Worm (Caenorhabditis elegans): ENCODE measurements around the gene T10B10.4.

Gene T10B10.4

ce11 chrX:15188510-15188909 is 1.4 kb upstream of the T10B10.4 start (continued):
- TF ChIP-seq ztf-11 (tag; optimal IDR thresholded peaks at IDR 0.05) (no peak), nhr-47 (tag; optimal IDR thresholded peaks at IDR 0.05) (peak; percentile 14), isw-1 (GFP tag; IDR thresholded peaks at IDR 0.05) (no peak), ces-1 (GFP tag; optimal IDR thresholded peaks at IDR 0.05) (no peak), nhr-84 (tag; optimal IDR thresholded peaks at IDR 0.05) (no peak), snpc-4 (tag; optimal IDR thresholded peaks at IDR 0.05) (no peak), nhr-19 (GFP tag; conservative IDR thresholded peaks at IDR 0.05) (no peak), nhr-11 (tag; optimal IDR thresholded peaks at IDR 0.05) (no peak), elt-2 (tag; optimal IDR thresholded peaks at IDR 0.05) (no peak), lir-3 (tag; optimal IDR thresholded peaks at IDR 0.05; ENCODE audit: poor library complexity) (no peak), ceh-82 (tag; optimal IDR thresholded peaks at IDR 0.05) (no peak), ztf-4 (tag; optimal IDR thresholded peaks at IDR 0.05) (no peak), sox-4 (tag; optimal IDR thresholded peaks at IDR 0.05) (peak; percentile 68), lsy-2 (tag; optimal IDR thresholded peaks at IDR 0.05) (no peak), ceh-63 (GFP tag; optimal IDR thresholded peaks at IDR 0.05) (no peak), hlh-17 (GFP tag; optimal IDR thresholded peaks at IDR 0.05; ENCODE audit: borderline replicate concordance) (no peak), Y116A8C.19 (tag; optimal IDR thresholded peaks at IDR 0.05; ENCODE audit: borderline replicate concordance) (no peak), ceh-90 (tag; optimal IDR thresholded peaks at IDR 0.05) (no peak), C34B4.2 (tag; optimal IDR thresholded peaks at IDR 0.05) (no peak), blmp-1 (tag; optimal IDR thresholded peaks at IDR 0.05) (no peak), rnt-1 (tag; optimal IDR thresholded peaks at IDR 0.05) (no peak), mep-1 (tag; optimal IDR thresholded peaks at IDR 0.05) (no peak), sptf-1 (tag; optimal IDR thresholded peaks at IDR 0.05) (no peak), tbx-2 (tag; optimal IDR thresholded peaks at IDR 0.05) (no peak), lin-35 (GFP tag; optimal IDR thresholded peaks at IDR 0.05) (no peak), alr-1 (tag; optimal IDR thresholded peaks at IDR 0.05; ENCODE audit: borderline replicate concordance) (no peak), unc-30 (tag; optimal IDR thresholded peaks at IDR 0.05) (no peak), aly-2 (tag; optimal IDR thresholded peaks at IDR 0.05) (no peak), mdl-1 (tag; optimal IDR thresholded peaks at IDR 0.05) (no peak), lin-39 (tag; optimal IDR thresholded peaks at IDR 0.05) (no peak), hlh-4 (tag; optimal IDR thresholded peaks at IDR 0.05) (no peak), fos-1 (tag; optimal IDR thresholded peaks at IDR 0.05) (no peak), pax-3 (tag; optimal IDR thresholded peaks at IDR 0.05) (peak; percentile 36), nhr-85 (tag) (peak; percentile 18), nhr-71 (tag; optimal IDR thresholded peaks at IDR 0.05) (peak; percentile 27), lin-14 (GFP tag; optimal IDR thresholded peaks at IDR 0.05) (no peak), nhr-28 (tag; optimal IDR thresholded peaks at IDR 0.05) (no peak), fkh-10 (GFP tag; optimal IDR thresholded peaks at IDR 0.05) (no peak)

ce11 chrX:15188986-15189675 is 792 bp upstream of the T10B10.4 start:
- no peak for TF ChIP-seq C04F5.9 (tag; optimal IDR thresholded peaks at IDR 0.05)
- TF ChIP-seq lir-3 (tag; optimal IDR thresholded peaks at IDR 0.05; ENCODE audit: poor library complexity), result peak; percentile 2
- TF ChIP-seq alr-1 (tag; optimal IDR thresholded peaks at IDR 0.05; ENCODE audit: borderline replicate concordance), result no peak
- TF ChIP-seq Y116A8C.19 (tag; optimal IDR thresholded peaks at IDR 0.05; ENCODE audit: borderline replicate concordance), result no peak
- TF ChIP-seq pqm-1 (tag; optimal IDR thresholded peaks at IDR 0.05), result no peak
- peak in 1 of 2 experiments; percentile 34 for TF ChIP-seq egl-27 (tag; optimal IDR thresholded peaks at IDR 0.05)
- TF ChIP-seq lin-13 (GFP tag; optimal IDR thresholded peaks at IDR 0.05), result peak; percentile 37
- TF ChIP-seq snpc-4 (tag; optimal IDR thresholded peaks at IDR 0.05), result no peak
- TF ChIP-seq nhr-76 (tag; optimal IDR thresholded peaks at IDR 0.05), result no peak
- no peak for TF ChIP-seq mab-9 (GFP tag; IDR thresholded peaks at IDR 0.05)
- peak; percentile 59 for TF ChIP-seq nhr-20 (tag; optimal IDR thresholded peaks at IDR 0.05)
- TF ChIP-seq jun-1 (tag; optimal IDR thresholded peaks at IDR 0.05), result peak; percentile 43
- TF ChIP-seq vab-15 (tag; optimal IDR thresholded peaks at IDR 0.05), result no peak
- TF ChIP-seq skn-1 (tag; optimal IDR thresholded peaks at IDR 0.05), result peak; percentile 27
- TF ChIP-seq pax-3 (tag; optimal IDR thresholded peaks at IDR 0.05), result peak; percentile 50
- TF ChIP-seq ama-1 (optimal IDR thresholded peaks at IDR 0.05), result no peak
- no peak for TF ChIP-seq ceh-90 (tag; optimal IDR thresholded peaks at IDR 0.05)
- peak; percentile 81 for TF ChIP-seq tbx-2 (tag; optimal IDR thresholded peaks at IDR 0.05)
- TF ChIP-seq dsc-1 (tag; optimal IDR thresholded peaks at IDR 0.05), result peak; percentile 84
- no peak for TF ChIP-seq nhr-85 (tag)
- no peak for TF ChIP-seq blmp-1 (tag; optimal IDR thresholded peaks at IDR 0.05)
- TF ChIP-seq ces-1 (GFP tag; optimal IDR thresholded peaks at IDR 0.05), result peak; percentile 44
- no peak for TF ChIP-seq elt-3 (tag; optimal IDR thresholded peaks at IDR 0.05)
